Fruit fly (Drosophila melanogaster) whole organism, embryonic: ENCODE results near the gene Sgs5.

ENCODE experiments used
- CG10565 ChIP-seq: fragments of 200-800 bp; sonication (Bioruptor generic); optimal IDR thresholded peaks from 3 replicates; lab custom pipeline; 2016; ENCODE audit warnings: missing biosample characterization, mild to moderate bottlenecking, missing genetic modification characterization
- CG11093 ChIP-seq: fragments of 200-800 bp; sonication (Bioruptor generic); IDR thresholded peaks from 3 replicates; pipeline ENCODE4 v1.3.6; 2022; ENCODE audit warnings: missing biosample characterization, missing genetic modification characterization
- CG11247 ChIP-seq: fragments of 200-800 bp; sonication (Bioruptor generic); IDR thresholded peaks from 2 replicates; pipeline ENCODE4 v1.3.6; 2022; ENCODE audit warnings: missing biosample characterization, missing genetic modification characterization
- CG12391 ChIP-seq: fragments of 200-800 bp; sonication (Bioruptor generic); optimal IDR thresholded peaks from 3 replicates; lab custom pipeline; 2018; ENCODE audit warnings: missing biosample characterization, mild to moderate bottlenecking, missing genetic modification characterization, moderate library complexity
- CG12744 ChIP-seq: fragments of 200-800 bp; sonication (Bioruptor generic); optimal IDR thresholded peaks from 2 replicates; lab custom pipeline; 2016; ENCODE audit warnings: missing biosample characterization, missing genetic modification characterization
- CG14050 ChIP-seq: fragments of 200-800 bp; sonication (Bioruptor generic); IDR thresholded peaks from 3 replicates; pipeline ENCODE4 v1.3.6; 2022; ENCODE audit warnings: missing biosample characterization, missing genetic modification characterization
- CG15073 ChIP-seq: fragments of 200-800 bp; sonication (Bioruptor generic); optimal IDR thresholded peaks from 2 replicates; lab custom pipeline; 2016; ENCODE audit warnings: missing biosample characterization, missing genetic modification characterization
- CG15269 ChIP-seq: fragments of 200-800 bp; sonication (Bioruptor generic); optimal IDR thresholded peaks from 2 replicates; lab custom pipeline; 2018; ENCODE audit warnings: missing biosample characterization, mild to moderate bottlenecking, missing genetic modification characterization, moderate library complexity
- CG2120 ChIP-seq: fragments of 200-800 bp; sonication (Bioruptor generic); optimal IDR thresholded peaks from 3 replicates; lab custom pipeline; 2016; ENCODE audit warnings: missing biosample characterization, missing genetic modification characterization
- CG2712 ChIP-seq: fragments of 200-800 bp; optimal IDR thresholded peaks from 3 replicates; lab custom pipeline; 2019; ENCODE audit warnings: missing biosample characterization, mild to moderate bottlenecking, missing genetic modification characterization, moderate library complexity
- CG3281 ChIP-seq: fragments of 200-800 bp; sonication (Bioruptor generic); optimal IDR thresholded peaks from 3 replicates; lab custom pipeline; 2017; ENCODE audit warnings: missing biosample characterization, mild to moderate bottlenecking, missing genetic modification characterization
- CG4360 ChIP-seq: fragments of 200-800 bp; sonication (Bioruptor generic); IDR thresholded peaks from 2 replicates; pipeline ENCODE4 v1.3.6; 2022; ENCODE audit warnings: missing biosample characterization, missing genetic modification characterization
- CG4404 ChIP-seq: fragments of 200-800 bp; sonication (Bioruptor generic); IDR thresholded peaks from 2 replicates; pipeline ENCODE4 v1.3.6; 2022; ENCODE audit warnings: missing biosample characterization, missing genetic modification characterization
- CG4424 ChIP-seq: fragments of 200-800 bp; sonication (Bioruptor generic); optimal IDR thresholded peaks from 3 replicates; lab custom pipeline; 2016; ENCODE audit warnings: missing biosample characterization, missing genetic modification characterization
- CG4617 ChIP-seq: fragments of 200-800 bp; sonication (Bioruptor generic); optimal IDR thresholded peaks from 3 replicates; lab custom pipeline; 2016; ENCODE audit warnings: missing biosample characterization, missing genetic modification characterization, borderline replicate concordance
- CG7839 ChIP-seq: fragments of 200-800 bp; sonication (Bioruptor generic); optimal IDR thresholded peaks from 3 replicates; lab custom pipeline; 2018; ENCODE audit warnings: missing biosample characterization, mild to moderate bottlenecking, missing genetic modification characterization, moderate library complexity
- CG7963 ChIP-seq: fragments of 200-800 bp; sonication (Bioruptor generic); IDR thresholded peaks from 3 replicates; pipeline ENCODE4 v1.3.6; 2022; ENCODE audit warnings: missing biosample characterization, missing genetic modification characterization; ENCODE audit not compliant: partially characterized antibody
- CG8290 ChIP-seq, 3 experiments: fragments of 200-800 bp; sonication (Bioruptor generic); optimal IDR thresholded peaks; 2 replicates each; lab custom pipeline; 2016 to 2019; ENCODE audit warnings: missing biosample characterization in 3 of 3, missing genetic modification characterization in 3 of 3, mild to moderate bottlenecking in 2 of 3, moderate library complexity in 1 of 3
- CG9437 ChIP-seq: fragments of 200-800 bp; sonication (Bioruptor generic); optimal IDR thresholded peaks from 2 replicates; lab custom pipeline; 2018; ENCODE audit warnings: missing biosample characterization, mild to moderate bottlenecking, missing genetic modification characterization
- CHES-1-like ChIP-seq: fragments of 200-800 bp; sonication (Bioruptor generic); optimal IDR thresholded peaks from 2 replicates; lab custom pipeline; 2016; ENCODE audit warnings: missing biosample characterization, missing genetic modification characterization
- Dbx ChIP-seq: fragments of 200-800 bp; sonication (Bioruptor generic); IDR thresholded peaks from 3 replicates; pipeline ENCODE4 v1.3.6; 2022; ENCODE audit warnings: missing biosample characterization, missing genetic modification characterization
- Dll ChIP-seq: fragments of 200-800 bp; sonication (Bioruptor generic); IDR thresholded peaks from 4 replicates; pipeline ENCODE4 v1.3.6; 2022; ENCODE audit warnings: missing biosample characterization, missing genetic modification characterization; ENCODE audit not compliant: partially characterized antibody
- Drgx ChIP-seq: fragments of 200-800 bp; sonication (Bioruptor generic); IDR thresholded peaks from 2 replicates; pipeline ENCODE4 v1.3.6; 2022; ENCODE audit warnings: missing biosample characterization, missing genetic modification characterization
- ERR ChIP-seq: fragments of 200-800 bp; sonication (Bioruptor generic); optimal IDR thresholded peaks from 2 replicates; lab custom pipeline; 2016; ENCODE audit warnings: missing biosample characterization, missing genetic modification characterization
- Ets65A ChIP-seq: fragments of 200-800 bp; sonication (Bioruptor generic); peaks from one replicate; lab custom pipeline; 2016; ENCODE audit warnings: missing biosample characterization, missing genetic modification characterization
- H15 ChIP-seq: fragments of 200-800 bp; sonication (Bioruptor generic); IDR thresholded peaks from 3 replicates; pipeline ENCODE4 v1.3.6; 2022; ENCODE audit warnings: missing biosample characterization, missing genetic modification characterization
- H2.0 ChIP-seq: fragments of 200-800 bp; sonication (Bioruptor generic); IDR thresholded peaks from 2 replicates; pipeline ENCODE4 v1.3.6; 2022; ENCODE audit warnings: missing biosample characterization, missing genetic modification characterization
- HLH54F ChIP-seq: fragments of 200-800 bp; sonication (Bioruptor generic); optimal IDR thresholded peaks from 3 replicates; lab custom pipeline; 2016; ENCODE audit warnings: missing biosample characterization, missing genetic modification characterization
- Hand ChIP-seq: fragments of 200-800 bp; sonication (Bioruptor generic); optimal IDR thresholded peaks from 2 replicates; lab custom pipeline; 2017; ENCODE audit warnings: mild to moderate bottlenecking, missing biosample characterization, missing genetic modification reagents, missing genetic modification characterization
- Med ChIP-seq: fragments of 200-800 bp; sonication (Bioruptor generic); peaks from one replicate; lab custom pipeline; 2016; ENCODE audit warnings: missing biosample characterization, missing genetic modification characterization, mild to moderate bottlenecking, inconsistent platforms, moderate library complexity
- NC2β ChIP-seq: fragments of 200-800 bp; sonication (Bioruptor generic); optimal IDR thresholded peaks from 2 replicates; lab custom pipeline; 2016; ENCODE audit warnings: missing biosample characterization, missing genetic modification characterization
- NK7.1 ChIP-seq: fragments of 200-800 bp; sonication (Bioruptor generic); optimal IDR thresholded peaks from 3 replicates; lab custom pipeline; 2016; ENCODE audit warnings: missing biosample characterization, missing genetic modification characterization
- Opbp ChIP-seq: fragments of 200-800 bp; sonication (Bioruptor generic); IDR thresholded peaks from 3 replicates; pipeline ENCODE4 v1.3.6; 2022; ENCODE audit warnings: missing biosample characterization, missing genetic modification characterization; ENCODE audit not compliant: partially characterized antibody
- Rx ChIP-seq: fragments of 200-800 bp; sonication (Bioruptor generic); IDR thresholded peaks from 2 replicates; pipeline ENCODE4 v1.3.6; 2022; ENCODE audit warnings: missing biosample characterization, missing genetic modification characterization
- Spps ChIP-seq: fragments of 200-800 bp; sonication (Bioruptor generic); optimal IDR thresholded peaks from 2 replicates; lab custom pipeline; 2018; ENCODE audit warnings: missing biosample characterization, mild to moderate bottlenecking, missing genetic modification characterization
- Vsx1 ChIP-seq: fragments of 200-800 bp; sonication (Bioruptor generic); optimal IDR thresholded peaks from 2 replicates; lab custom pipeline; 2017; ENCODE audit warnings: missing biosample characterization, mild to moderate bottlenecking, missing genetic modification characterization, missing genetic modification reagents
- chn ChIP-seq: fragments of 200-800 bp; sonication (Bioruptor generic); optimal IDR thresholded peaks from 2 replicates; lab custom pipeline; 2016; ENCODE audit warnings: missing biosample characterization, missing genetic modification characterization
- dmrt99B ChIP-seq: fragments of 200-800 bp; sonication (Bioruptor generic); optimal IDR thresholded peaks from 2 replicates; lab custom pipeline; 2018; ENCODE audit warnings: missing biosample characterization, mild to moderate bottlenecking, missing genetic modification characterization, moderate library complexity
- hth ChIP-seq: fragments of >200 bp; optimal IDR thresholded peaks from 2 replicates; lab custom pipeline; 2017; ENCODE audit warnings: inconsistent platforms
- knrl ChIP-seq: fragments of 200-800 bp; sonication (Bioruptor generic); IDR thresholded peaks from 3 replicates; pipeline ENCODE4 v1.3.6; 2022; ENCODE audit warnings: missing biosample characterization, missing genetic modification characterization; ENCODE audit not compliant: partially characterized antibody
- lov ChIP-seq, 2 experiments: fragments of 200-800 bp in 1 of 2; fragments of >200 bp in 1 of 2; sonication (Bioruptor generic) in 1 of 2; IDR thresholded peaks in 1 of 2; optimal IDR thresholded peaks in 1 of 2; 2 replicates in 1 of 2; 3 replicates in 1 of 2; pipeline versions ENCODE4 v1.3.6 to Lab custom; 2017 to 2022; ENCODE audit warnings: missing biosample characterization in 1 of 2, missing genetic modification characterization in 1 of 2
- onecut ChIP-seq: fragments of 200-800 bp; sonication (Bioruptor generic); IDR thresholded peaks from 2 replicates; pipeline ENCODE4 v1.3.6; 2022; ENCODE audit warnings: missing biosample characterization, missing genetic modification characterization
- phol ChIP-seq: fragments of 200-800 bp; sonication (Bioruptor generic); optimal IDR thresholded peaks from 3 replicates; lab custom pipeline; 2018; ENCODE audit warnings: missing biosample characterization, mild to moderate bottlenecking, missing genetic modification characterization, moderate library complexity
- pros ChIP-seq: fragments of 200-800 bp; sonication (Bioruptor generic); optimal IDR thresholded peaks from 3 replicates; lab custom pipeline; 2019; ENCODE audit warnings: missing biosample characterization, mild to moderate bottlenecking, missing genetic modification characterization, moderate library complexity
- scrt ChIP-seq: fragments of 200-800 bp; sonication (Bioruptor generic); optimal IDR thresholded peaks from 2 replicates; lab custom pipeline; 2018; ENCODE audit warnings: missing biosample characterization, mild to moderate bottlenecking, missing genetic modification characterization, moderate library complexity
- shn ChIP-seq: fragments of 200-800 bp; sonication (Bioruptor generic); optimal IDR thresholded peaks from 3 replicates; lab custom pipeline; 2016; ENCODE audit warnings: missing biosample characterization, missing genetic modification characterization
- sna ChIP-seq: fragments of 200-800 bp; sonication (Bioruptor generic); IDR thresholded peaks from 2 replicates; pipeline ENCODE4 v1.3.6; 2022; ENCODE audit warnings: missing biosample characterization, missing genetic modification characterization; ENCODE audit not compliant: partially characterized antibody
- sob ChIP-seq: fragments of 200-800 bp; sonication (Bioruptor generic); IDR thresholded peaks from 2 replicates; pipeline ENCODE4 v1.3.6; 2022; ENCODE audit warnings: missing biosample characterization, missing genetic modification characterization
- tap ChIP-seq: fragments of 200-800 bp; optimal IDR thresholded peaks from 3 replicates; lab custom pipeline; 2019; ENCODE audit warnings: missing biosample characterization, mild to moderate bottlenecking, missing genetic modification characterization, moderate library complexity
- vnd ChIP-seq: fragments of 200-800 bp; sonication (Bioruptor generic); IDR thresholded peaks from 3 replicates; pipeline ENCODE4 v1.3.6; 2022; ENCODE audit warnings: missing biosample characterization, missing genetic modification characterization; ENCODE audit not compliant: partially characterized antibody

The Sgs5 gene

DNA sequence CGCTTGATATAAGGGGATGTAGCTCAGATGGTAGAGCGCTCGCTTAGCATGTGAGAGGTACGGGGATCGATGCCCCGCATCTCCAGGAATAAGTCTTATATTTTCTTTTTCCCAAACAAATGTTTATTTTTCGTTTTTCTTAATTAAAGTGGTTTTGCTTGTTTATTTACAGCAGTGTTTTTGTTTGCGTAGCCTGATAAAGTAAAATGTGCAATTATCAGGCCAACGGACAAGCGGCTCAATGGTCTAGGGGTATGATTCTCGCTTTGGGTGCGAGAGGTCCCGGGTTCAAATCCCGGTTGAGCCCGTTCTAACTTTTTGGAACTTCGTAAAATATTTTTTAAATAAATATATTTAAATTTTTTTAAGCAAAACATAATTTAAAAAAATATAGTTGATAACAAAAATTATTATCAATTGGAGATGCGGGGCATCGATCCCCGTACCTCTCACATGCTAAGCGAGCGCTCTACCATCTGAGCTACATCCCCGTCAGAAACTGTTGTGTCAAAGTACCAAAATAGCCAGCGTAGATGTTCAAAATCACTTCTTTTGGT, 24.6 kb downstream of the Sgs5 start (continued):
- no peak for TF ChIP-seq CG12744
- peak; percentile 82 for TF ChIP-seq vnd (GFP tag; lab: Robert Waterston, UW)
- TF ChIP-seq CG4424 (GFP tag; lab: Kevin White, UChicago) = no peak
- peak; percentile 85 for TF ChIP-seq CG7963 (GFP tag; lab: Robert Waterston, UW)
- no peak for TF ChIP-seq Vsx1 (GFP tag; lab: Kevin White, UChicago)
- no peak for TF ChIP-seq Ets65A (GFP tag; lab: Kevin White, UChicago)
- no peak for TF ChIP-seq H2.0 (GFP tag; lab: Robert Waterston, UW)
- no peak for TF ChIP-seq CG4404 (GFP tag; lab: Robert Waterston, UW)
- no peak for TF ChIP-seq sob (GFP tag; lab: Robert Waterston, UW)
- peak; percentile 41 for TF ChIP-seq CG2712 (tag; lab: Kevin White, UChicago)
- TF ChIP-seq shn (GFP tag; lab: Kevin White, UChicago) = no peak
- TF ChIP-seq CG7839 (tag; lab: Kevin White, UChicago) = peak; percentile 37
- no peak for TF ChIP-seq CG8290 (GFP tag; optimal IDR thresholded peaks at IDR 0.05; lab: Kevin White, UChicago)
- no peak for TF ChIP-seq CG8290 (tag; optimal IDR thresholded peaks at IDR 0.05; lab: Kevin White, UChicago)
- no peak for TF ChIP-seq CHES-1-like (GFP tag; lab: Kevin White, UChicago)
- TF ChIP-seq CG4360 = no peak
- TF ChIP-seq CG9437 (GFP tag; lab: Kevin White, UChicago) = no peak
- TF ChIP-seq dmrt99B = peak; percentile 48
- TF ChIP-seq onecut = no peak
- no peak for TF ChIP-seq Dbx (GFP tag; lab: Robert Waterston, UW)
- no peak for TF ChIP-seq CG15269
- TF ChIP-seq CG4617 (GFP tag; lab: Kevin White, UChicago) = no peak
- TF ChIP-seq Opbp (GFP tag; lab: Robert Waterston, UW) = peak; percentile 91
- no peak for TF ChIP-seq pros (GFP tag; lab: Kevin White, UChicago)
- TF ChIP-seq lov (optimal IDR thresholded peaks at IDR 0.05; lab: Kevin White, UChicago) = no peak
- TF ChIP-seq lov (GFP tag; IDR thresholded peaks at IDR 0.05; lab: Robert Waterston, UW) = no peak
- TF ChIP-seq ERR (GFP tag; lab: Kevin White, UChicago) = no peak
- TF ChIP-seq sna (GFP tag; lab: Robert Waterston, UW) = peak; percentile 84
- TF ChIP-seq Rx = no peak
- no peak for TF ChIP-seq CG14050 (GFP tag; lab: Robert Waterston, UW)
- no peak for TF ChIP-seq NC2β (GFP tag; lab: Kevin White, UChicago)
- TF ChIP-seq Drgx = peak; percentile 70
- no peak for TF ChIP-seq H15 (GFP tag; lab: Robert Waterston, UW)
- no peak for TF ChIP-seq NK7.1 (GFP tag; lab: Kevin White, UChicago)
- TF ChIP-seq scrt (GFP tag; lab: Kevin White, UChicago) = peak; percentile 15
- TF ChIP-seq CG11247 (GFP tag; lab: Robert Waterston, UW) = no peak
- TF ChIP-seq knrl (GFP tag; lab: Robert Waterston, UW) = peak; percentile 80
- TF ChIP-seq HLH54F = no peak
- no peak for TF ChIP-seq chn
- no peak for TF ChIP-seq CG15073 (GFP tag; lab: Kevin White, UChicago)
- no peak for TF ChIP-seq CG12391
- peak; percentile 29 for TF ChIP-seq tap (tag; lab: Kevin White, UChicago)
- peak; percentile 73 for TF ChIP-seq Med (GFP tag; lab: Kevin White, UChicago)
- TF ChIP-seq CG2120 (GFP tag; lab: Kevin White, UChicago) = no peak
- peak; percentile 18 for TF ChIP-seq CG3281
- TF ChIP-seq Spps (tag; lab: Kevin White, UChicago) = peak; percentile 21
- no peak for TF ChIP-seq CG10565 (GFP tag; lab: Kevin White, UChicago)
- no peak for TF ChIP-seq hth (lab: Kevin White, UChicago)
- no peak for TF ChIP-seq CG11093
- no peak for TF ChIP-seq phol
- peak; percentile 72; the same call in 3 of the 4 replicates for TF ChIP-seq Dll (GFP tag; lab: Robert Waterston, UW)
- TF ChIP-seq Hand (GFP tag; lab: Kevin White, UChicago) = no peak
